Fruit fly (Drosophila melanogaster): ENCODE data around the gene myd.

Gene myd

DNA sequence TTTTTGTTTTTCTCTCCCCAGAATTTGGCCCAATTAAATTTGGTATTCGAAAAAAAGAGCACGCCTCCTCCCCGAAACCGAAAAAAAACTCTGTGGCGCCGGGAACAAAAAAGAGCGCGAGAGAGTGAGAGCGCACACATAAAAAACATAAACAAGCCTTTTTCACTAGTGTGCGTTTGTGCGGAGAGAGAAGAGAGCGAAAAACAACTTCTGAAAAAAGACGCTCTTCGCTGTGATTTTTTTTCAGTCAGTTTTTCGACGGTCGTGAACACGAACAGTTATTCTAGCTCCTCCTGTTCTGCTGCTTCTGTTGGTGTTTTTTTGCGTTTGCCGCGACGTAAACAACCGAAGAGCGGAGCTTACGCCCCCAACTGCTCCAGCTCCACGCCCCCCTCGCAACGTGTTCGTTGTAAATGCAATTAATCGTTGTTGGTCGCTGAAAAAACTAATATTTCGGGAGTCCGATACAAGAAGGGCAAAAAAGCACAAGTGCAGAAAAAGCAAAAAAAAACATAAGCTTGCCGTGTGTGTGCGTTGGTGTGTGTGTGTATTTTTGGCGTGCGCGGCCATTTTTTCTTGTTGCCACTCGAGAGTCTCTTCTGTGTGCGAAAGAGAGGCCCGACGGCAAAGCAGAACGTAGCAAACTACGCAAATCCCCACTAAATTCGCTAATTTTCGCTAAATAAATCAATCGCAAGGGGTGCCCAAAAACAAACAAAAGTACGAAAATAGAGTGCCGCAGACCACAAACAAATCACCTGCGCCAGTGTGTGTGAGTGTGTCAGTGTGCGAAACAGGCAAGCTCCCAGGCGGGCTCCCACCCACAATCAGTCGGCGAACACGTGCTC is 16.3 kb upstream of the myd start, which contains the start of gene sqz (continued):
- TF ChIP-seq CG6854 (GFP tag; optimal IDR thresholded peaks at IDR 0.05) (peak; percentile 87), spab (GFP tag; optimal IDR thresholded peaks at IDR 0.05) (peak; percentile 81), CG11294 (GFP tag; IDR thresholded peaks at IDR 0.05) (peak; percentile 27; the same call in 1 of the 2 replicates), CG8632 (GFP tag; optimal IDR thresholded peaks at IDR 0.05) (peak; percentile 66), Eip93F (GFP tag; optimal IDR thresholded peaks at IDR 0.05) (peak; percentile 53), CG7368 (GFP tag; optimal IDR thresholded peaks at IDR 0.05) (peak; percentile 38), CG9139 (GFP tag; optimal IDR thresholded peaks at IDR 0.05) (peak; percentile 89), acj6 (GFP tag; optimal IDR thresholded peaks at IDR 0.05) (no peak), Smox (GFP tag; optimal IDR thresholded peaks at IDR 0.05) (no peak), Sox102F (GFP tag; optimal IDR thresholded peaks at IDR 0.05) (peak; percentile 71), dac (GFP tag; optimal IDR thresholded peaks at IDR 0.05) (peak; percentile 44), achi (GFP tag; optimal IDR thresholded peaks at IDR 0.05) (peak; percentile 45), Sox15 (GFP tag; optimal IDR thresholded peaks at IDR 0.05) (no peak), Hr4 (GFP tag; optimal IDR thresholded peaks at IDR 0.05) (peak; percentile 9), CG8119 (GFP tag; IDR thresholded peaks at IDR 0.05) (peak; percentile 80), Eip78C (GFP tag) (peak; percentile 81), svp (GFP tag) (peak; percentile 54), fd85E (GFP tag; optimal IDR thresholded peaks at IDR 0.05) (peak; percentile 73), salr (GFP tag; optimal IDR thresholded peaks at IDR 0.05) (peak; percentile 30 to 58), Hr39 (GFP tag; optimal IDR thresholded peaks at IDR 0.05) (no peak), Eip75B (GFP tag; optimal IDR thresholded peaks at IDR 0.05) (peak; percentile 72), CG31627 (GFP tag; optimal IDR thresholded peaks at IDR 0.05) (no peak), Gug (GFP tag; IDR thresholded peaks at IDR 0.05) (peak; percentile 44; the same call in 1 of the 2 replicates), vri (GFP tag; optimal IDR thresholded peaks at IDR 0.05) (peak; percentile 71), CG6163 (GFP tag; IDR thresholded peaks at IDR 0.05) (peak; percentile 85)

DNA sequence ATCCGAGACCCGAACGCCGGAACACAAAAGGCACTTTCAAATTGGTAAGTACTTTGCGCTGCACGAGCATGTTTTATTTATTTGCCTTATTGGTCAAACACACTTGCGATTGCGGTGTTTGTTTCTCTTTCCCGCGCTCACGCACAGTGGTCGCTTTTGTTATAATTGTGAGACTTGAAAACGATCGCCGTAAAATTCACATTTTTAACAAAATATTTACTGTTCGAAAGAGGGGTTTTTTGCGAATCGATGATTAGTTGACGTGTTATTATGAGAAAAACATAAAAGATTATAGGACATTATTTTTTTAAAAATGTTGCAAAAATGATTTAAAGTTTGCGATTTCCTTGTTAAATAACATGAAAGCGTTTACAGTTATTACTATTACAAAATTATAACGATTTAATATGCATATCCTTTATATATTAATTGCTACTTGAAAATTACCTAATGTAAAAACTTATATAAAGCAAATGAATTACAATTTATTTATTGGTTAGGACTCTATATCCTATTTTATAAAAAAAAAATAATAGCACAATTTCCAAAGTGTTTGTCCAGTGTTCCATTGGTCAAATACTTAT is 15.5 kb upstream of the myd start:
- TF ChIP-seq Smox (GFP tag; optimal IDR thresholded peaks at IDR 0.05) (peak; percentile 32), dac (GFP tag; optimal IDR thresholded peaks at IDR 0.05) (no peak), Blimp-1 (GFP tag; optimal IDR thresholded peaks at IDR 0.05) (no peak), Eip78C (GFP tag) (peak; percentile 86), eg (GFP tag; IDR thresholded peaks at IDR 0.05) (peak; percentile 66), pdm3 (GFP tag; optimal IDR thresholded peaks at IDR 0.05) (peak; percentile 46), topi (GFP tag; optimal IDR thresholded peaks at IDR 0.05) (peak; percentile 58), CG32006 (GFP tag; optimal IDR thresholded peaks at IDR 0.05) (peak; percentile 77), net (GFP tag; optimal IDR thresholded peaks at IDR 0.05) (peak; percentile 51), spab (GFP tag; optimal IDR thresholded peaks at IDR 0.05) (no peak), Ets21C (GFP tag; optimal IDR thresholded peaks at IDR 0.05) (no peak), vri (GFP tag; optimal IDR thresholded peaks at IDR 0.05) (no peak), ss (GFP tag; optimal IDR thresholded peaks at IDR 0.05) (no peak), fkh (GFP tag; optimal IDR thresholded peaks at IDR 0.05) (peak; percentile 24), CG6808 (GFP tag; optimal IDR thresholded peaks at IDR 0.05) (no peak), CG8319 (GFP tag; optimal IDR thresholded peaks at IDR 0.05) (no peak), Hr39 (GFP tag; optimal IDR thresholded peaks at IDR 0.05) (peak; percentile 53), CG8119 (GFP tag; IDR thresholded peaks at IDR 0.05) (peak; percentile 25; the same call in 1 of the 3 replicates), Sox14 (GFP tag; optimal IDR thresholded peaks at IDR 0.05) (peak; percentile 57), CG6276 (GFP tag; optimal IDR thresholded peaks at IDR 0.05) (peak; percentile 37), Ets96B (tag; optimal IDR thresholded peaks at IDR 0.05) (peak; percentile 29), fd85E (GFP tag; optimal IDR thresholded peaks at IDR 0.05) (no peak), Eip75B (GFP tag; optimal IDR thresholded peaks at IDR 0.05) (peak; percentile 34), CG7368 (GFP tag; optimal IDR thresholded peaks at IDR 0.05) (no peak), acj6 (GFP tag; optimal IDR thresholded peaks at IDR 0.05) (peak; percentile 43), CG8632 (GFP tag; optimal IDR thresholded peaks at IDR 0.05) (no peak), CG6854 (GFP tag; optimal IDR thresholded peaks at IDR 0.05) (no peak), Hr38 (GFP tag; optimal IDR thresholded peaks at IDR 0.05) (no peak), salr (GFP tag; optimal IDR thresholded peaks at IDR 0.05) (peak in 1 of 2 experiments; percentile 53), CG11762 (GFP tag; optimal IDR thresholded peaks at IDR 0.05; ENCODE audit: insufficient read depth) (peak; percentile 3), CG3032 (tag; optimal IDR thresholded peaks at IDR 0.05) (peak; percentile 17), CG9139 (GFP tag; optimal IDR thresholded peaks at IDR 0.05) (no peak), svp (GFP tag) (peak; percentile 76), Gug (GFP tag; IDR thresholded peaks at IDR 0.05) (peak; percentile 9; the same call in 1 of the 2 replicates), esn (GFP tag; optimal IDR thresholded peaks at IDR 0.05) (peak; percentile 43), CG3919 (GFP tag; optimal IDR thresholded peaks at IDR 0.05) (peak; percentile 59), cyc (GFP tag; optimal IDR thresholded peaks at IDR 0.05) (peak; percentile 58)
